Worm (Caenorhabditis elegans) whole organism, L3 larva: ENCODE measurements around the gene C02E7.6.

Experiments
- egl-5 ChIP-seq: fragments of 150-350 bp; optimal IDR thresholded peaks from 2 replicates; lab custom pipeline; 2017; ENCODE audit warnings: missing biosample characterization, missing genetic modification reagents, missing genetic modification characterization, inconsistent platforms
- mdl-1 ChIP-seq: fragments of 150-350 bp; optimal IDR thresholded peaks from 2 replicates; lab custom pipeline; 2014; ENCODE audit warnings: missing biosample characterization, missing genetic modification characterization
- nhr-12 ChIP-seq: fragments of 150-350 bp; optimal IDR thresholded peaks from 2 replicates; lab custom pipeline; 2014; ENCODE audit warnings: missing biosample characterization, missing genetic modification characterization
- nhr-23 ChIP-seq: fragments of 150-350 bp; optimal IDR thresholded peaks from 2 replicates; lab custom pipeline; 2014; ENCODE audit warnings: missing biosample characterization, missing genetic modification reagents, missing genetic modification characterization
- nhr-28 ChIP-seq: fragments of 150-350 bp; optimal IDR thresholded peaks from 2 replicates; lab custom pipeline; 2014; ENCODE audit warnings: missing biosample characterization, missing genetic modification characterization
- nhr-77 ChIP-seq: fragments of 150-350 bp; optimal IDR thresholded peaks from 2 replicates; lab custom pipeline; 2014; ENCODE audit warnings: missing biosample characterization, missing genetic modification characterization
- unc-39 ChIP-seq: sonication (generic microtip); optimal IDR thresholded peaks from 4 replicates; lab custom pipeline; 2017; ENCODE audit warnings: missing biosample characterization, missing genetic modification characterization
- unc-62 ChIP-seq: fragments of 150-350 bp; sonication (generic microtip); optimal IDR thresholded peaks from 4 replicates; lab custom pipeline; 2014; ENCODE audit warnings: missing biosample characterization, missing genetic modification reagents, missing genetic modification characterization
- ztf-11 ChIP-seq: fragments of 150-350 bp; optimal IDR thresholded peaks from 2 replicates; lab custom pipeline; 2014; ENCODE audit warnings: missing biosample characterization, missing genetic modification characterization

DNA sequence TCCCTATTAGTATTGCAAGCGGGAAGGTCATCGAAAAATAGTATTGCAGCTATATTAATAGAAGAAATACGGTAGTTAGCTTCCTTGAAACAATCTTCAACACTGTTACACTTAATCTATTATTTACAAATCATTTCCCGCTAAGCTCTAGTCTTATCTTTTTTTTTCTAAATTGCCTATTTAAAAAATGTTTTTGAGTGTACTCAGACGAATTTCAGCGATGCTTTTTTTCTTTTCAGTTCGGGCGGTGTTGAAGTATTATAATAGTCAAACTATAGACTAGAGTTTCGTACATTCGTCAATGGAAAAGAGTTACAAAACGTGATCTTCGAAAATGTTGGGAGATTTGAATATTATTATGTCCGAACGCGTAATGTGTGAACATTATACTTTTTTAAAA is 5.2 kb upstream of the C02E7.6 start:
- TF ChIP-seq ztf-11 (tag; lab: Kevin White, UChicago) (no peak), unc-62 (GFP tag; lab: Kevin White, UChicago) (no peak), nhr-12 (tag; lab: Kevin White, UChicago) (no peak), unc-39 (tag; lab: Kevin White, UChicago) (no peak), mdl-1 (no peak), nhr-77 (tag; lab: Kevin White, UChicago) (no peak), egl-5 (tag; lab: Kevin White, UChicago) (no peak), nhr-23 (no peak), nhr-28 (tag; lab: Kevin White, UChicago) (no peak)
